Worm (Caenorhabditis elegans): ENCODE data around the gene daf-11.

DNA sequence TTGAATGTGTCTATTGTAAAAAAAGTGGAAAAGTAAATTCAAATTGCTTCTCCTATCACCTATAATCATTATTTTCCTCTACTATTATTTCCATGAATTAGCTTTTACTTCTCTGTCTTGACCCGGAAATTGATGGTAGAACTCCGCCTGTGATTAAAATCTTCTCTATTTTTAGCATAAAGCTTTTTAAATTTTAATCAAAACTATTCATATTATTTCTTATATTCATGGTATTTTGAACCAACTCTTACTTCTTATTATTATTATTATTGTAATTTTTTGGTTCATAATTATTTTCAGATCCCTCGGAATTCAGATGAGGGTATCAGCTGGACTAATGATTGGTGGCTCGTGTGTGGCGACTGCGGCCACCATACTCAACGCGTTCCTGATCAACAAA, 41.2 kb upstream of the daf-11 start, which contains the start of gene sel-11:
- TF ChIP-seq unc-39 (tag; optimal IDR thresholded peaks at IDR 0.05): no peak
- no peak for TF ChIP-seq skn-1 (tag; optimal IDR thresholded peaks at IDR 0.05)
- TF ChIP-seq zag-1 (tag; optimal IDR thresholded peaks at IDR 0.05): no peak
